Fruit fly (Drosophila melanogaster) whole organism, embryonic: ENCODE results near the gene CG13917.
A peak's percentile ranks its signal among the peaks of the same experiment; 100 is the strongest.

ENCODE experiments used
- Atf-2 ChIP-seq: fragments of 200-800 bp; sonication (Bioruptor generic); optimal IDR thresholded peaks from 2 replicates; lab custom pipeline; 2016; ENCODE audit warnings: missing biosample characterization, missing genetic modification characterization
- Awh ChIP-seq: fragments of 200-800 bp; sonication (Bioruptor generic); IDR thresholded peaks from 2 replicates; pipeline ENCODE4, ENCODE4 v1.3.6; 2022; ENCODE audit warnings: missing biosample characterization, missing genetic modification characterization
- C15 ChIP-seq: fragments of 200-800 bp; sonication (Bioruptor generic); IDR thresholded peaks from 3 replicates; pipeline ENCODE4 v1.3.6; 2022; ENCODE audit warnings: missing biosample characterization, missing genetic modification characterization
- CG10267 ChIP-seq: fragments of 200-800 bp; sonication (Bioruptor generic); optimal IDR thresholded peaks from 2 replicates; lab custom pipeline; 2018; ENCODE audit warnings: missing biosample characterization, mild to moderate bottlenecking, missing genetic modification characterization, moderate library complexity
- CG10431 ChIP-seq: fragments of 200-800 bp; sonication (Bioruptor generic); optimal IDR thresholded peaks from 3 replicates; lab custom pipeline; 2018; ENCODE audit warnings: missing biosample characterization, mild to moderate bottlenecking, missing genetic modification characterization
- CG11093 ChIP-seq: fragments of 200-800 bp; sonication (Bioruptor generic); IDR thresholded peaks from 3 replicates; pipeline ENCODE4 v1.3.6; 2022; ENCODE audit warnings: missing biosample characterization, missing genetic modification characterization
- CG11695 ChIP-seq: fragments of 200-800 bp; sonication (Bioruptor generic); IDR thresholded peaks from 3 replicates; pipeline ENCODE4 v1.3.6; 2022; ENCODE audit warnings: missing biosample characterization, missing genetic modification characterization
- CG13296 ChIP-seq: fragments of 200-800 bp; sonication (Bioruptor generic); optimal IDR thresholded peaks from 3 replicates; lab custom pipeline; 2018; ENCODE audit warnings: missing biosample characterization, mild to moderate bottlenecking, missing genetic modification characterization
- CG14014 ChIP-seq: fragments of 200-800 bp; sonication (Bioruptor generic); IDR thresholded peaks from 2 replicates; pipeline ENCODE4 v1.3.6; 2022; ENCODE audit warnings: missing biosample characterization, missing genetic modification characterization
- CG14965 ChIP-seq: fragments of 200-800 bp; sonication (Bioruptor generic); optimal IDR thresholded peaks from 2 replicates; lab custom pipeline; 2016; ENCODE audit warnings: missing biosample characterization, missing genetic modification characterization, borderline replicate concordance
- CG1603 ChIP-seq: fragments of 200-800 bp; sonication (Bioruptor generic); optimal IDR thresholded peaks from 2 replicates; lab custom pipeline; 2019; ENCODE audit warnings: missing biosample characterization, mild to moderate bottlenecking, missing genetic modification characterization, moderate library complexity
- CG1832 ChIP-seq: fragments of 200-800 bp; sonication (Bioruptor generic); optimal IDR thresholded peaks from 2 replicates; lab custom pipeline; 2017; ENCODE audit warnings: missing biosample characterization, mild to moderate bottlenecking, missing genetic modification characterization, inconsistent platforms
- CG18764 ChIP-seq: fragments of 200-800 bp; sonication (Bioruptor generic); optimal IDR thresholded peaks from 3 replicates; lab custom pipeline; 2016; ENCODE audit warnings: missing biosample characterization, missing genetic modification characterization
- CG2120 ChIP-seq: fragments of 200-800 bp; sonication (Bioruptor generic); optimal IDR thresholded peaks from 3 replicates; lab custom pipeline; 2016; ENCODE audit warnings: missing biosample characterization, missing genetic modification characterization
- CG3065 ChIP-seq: fragments of 200-800 bp; sonication (Bioruptor generic); optimal IDR thresholded peaks from 2 replicates; lab custom pipeline; 2016; ENCODE audit warnings: missing biosample characterization, missing genetic modification characterization
- CG42726 ChIP-seq: fragments of 200-800 bp; sonication (Bioruptor generic); IDR thresholded peaks from 2 replicates; pipeline ENCODE4 v1.3.6; 2022; ENCODE audit warnings: missing biosample characterization, missing genetic modification characterization; ENCODE audit not compliant: partially characterized antibody
- CG4617 ChIP-seq: fragments of 200-800 bp; sonication (Bioruptor generic); optimal IDR thresholded peaks from 3 replicates; lab custom pipeline; 2016; ENCODE audit warnings: missing biosample characterization, missing genetic modification characterization, borderline replicate concordance
- CG6654 ChIP-seq: fragments of 200-800 bp; sonication (Bioruptor generic); optimal IDR thresholded peaks from 2 replicates; lab custom pipeline; 2017; ENCODE audit warnings: missing biosample characterization, mild to moderate bottlenecking, missing genetic modification characterization
- CG7271 ChIP-seq: fragments of 200-800 bp; sonication (Bioruptor generic); optimal IDR thresholded peaks from 2 replicates; lab custom pipeline; 2018; ENCODE audit warnings: missing biosample characterization, mild to moderate bottlenecking, missing genetic modification characterization, moderate library complexity
- CG8359 ChIP-seq: fragments of 200-800 bp; sonication (Bioruptor generic); optimal IDR thresholded peaks from 2 replicates; lab custom pipeline; 2017; ENCODE audit warnings: missing biosample characterization, mild to moderate bottlenecking, missing genetic modification characterization, borderline replicate concordance
- CG8478 ChIP-seq: fragments of >200 bp; optimal IDR thresholded peaks from 2 replicates; lab custom pipeline; 2018
- CG8924 ChIP-seq: fragments of 200-800 bp; optimal IDR thresholded peaks from 3 replicates; lab custom pipeline; 2019; ENCODE audit warnings: missing biosample characterization, mild to moderate bottlenecking, missing genetic modification characterization, moderate library complexity
- CoRest ChIP-seq: fragments of 200-800 bp; sonication (Bioruptor generic); optimal IDR thresholded peaks from 3 replicates; lab custom pipeline; 2018; ENCODE audit warnings: missing biosample characterization, mild to moderate bottlenecking, missing genetic modification characterization, moderate library complexity
- Dbx ChIP-seq: fragments of 200-800 bp; sonication (Bioruptor generic); IDR thresholded peaks from 3 replicates; pipeline ENCODE4 v1.3.6; 2022; ENCODE audit warnings: missing biosample characterization, missing genetic modification characterization
- Dp ChIP-seq: fragments of 200-800 bp; sonication (Bioruptor generic); optimal IDR thresholded peaks from 2 replicates; lab custom pipeline; 2018; ENCODE audit warnings: missing biosample characterization, mild to moderate bottlenecking, missing genetic modification characterization, moderate library complexity
- Opbp ChIP-seq: fragments of 200-800 bp; sonication (Bioruptor generic); IDR thresholded peaks from 3 replicates; pipeline ENCODE4 v1.3.6; 2022; ENCODE audit warnings: missing biosample characterization, missing genetic modification characterization; ENCODE audit not compliant: partially characterized antibody
- Spps ChIP-seq: fragments of 200-800 bp; sonication (Bioruptor generic); optimal IDR thresholded peaks from 2 replicates; lab custom pipeline; 2018; ENCODE audit warnings: missing biosample characterization, mild to moderate bottlenecking, missing genetic modification characterization
- bab2 ChIP-seq: fragments of 200-800 bp; sonication (Bioruptor generic); optimal IDR thresholded peaks from 2 replicates; lab custom pipeline; 2016; ENCODE audit warnings: missing biosample characterization, missing genetic modification characterization
- cad ChIP-seq: fragments of >200 bp; optimal IDR thresholded peaks from 2 replicates; lab custom pipeline; 2017; ENCODE audit warnings: missing biosample characterization, missing genetic modification characterization
- cato ChIP-seq: fragments of 200-800 bp; sonication (Bioruptor generic); optimal IDR thresholded peaks from 2 replicates; lab custom pipeline; 2016; ENCODE audit warnings: missing biosample characterization, missing genetic modification characterization, borderline replicate concordance
- cwo ChIP-seq: fragments of 200-800 bp; sonication (Bioruptor generic); optimal IDR thresholded peaks from 3 replicates; lab custom pipeline; 2017; ENCODE audit warnings: missing biosample characterization, missing genetic modification characterization, mild to moderate bottlenecking, moderate library complexity, missing genetic modification reagents
- emc ChIP-seq: fragments of 200-800 bp; sonication (Bioruptor generic); optimal IDR thresholded peaks from 2 replicates; lab custom pipeline; 2016; ENCODE audit warnings: missing biosample characterization, missing genetic modification characterization
- fd3F ChIP-seq: fragments of 200-800 bp; sonication (Bioruptor generic); optimal IDR thresholded peaks from 2 replicates; lab custom pipeline; 2018; ENCODE audit warnings: missing biosample characterization, mild to moderate bottlenecking, missing genetic modification characterization, moderate library complexity
- fd96Cb ChIP-seq: fragments of 200-800 bp; sonication (Bioruptor generic); optimal IDR thresholded peaks from 2 replicates; lab custom pipeline; 2018; ENCODE audit warnings: missing biosample characterization, mild to moderate bottlenecking, missing genetic modification characterization, moderate library complexity
- fru ChIP-seq: fragments of >200 bp; optimal IDR thresholded peaks from 2 replicates; lab custom pipeline; 2017
- gfzf ChIP-seq: fragments of 200-800 bp; sonication (Bioruptor generic); optimal IDR thresholded peaks from 2 replicates; lab custom pipeline; 2016; ENCODE audit warnings: missing biosample characterization, mild to moderate bottlenecking, missing genetic modification characterization, moderate library complexity
- gt ChIP-seq: fragments of 200-800 bp; sonication (Bioruptor generic); IDR thresholded peaks from 2 replicates; pipeline ENCODE4 v1.3.6; 2022; ENCODE audit warnings: missing biosample characterization, missing genetic modification characterization
- insv ChIP-seq, 2 experiments: fragments of 200-800 bp; sonication (Bioruptor generic); optimal IDR thresholded peaks; 3 replicates each; lab custom pipeline; 2016 to 2018; ENCODE audit warnings: missing biosample characterization in 2 of 2, missing genetic modification characterization in 2 of 2
- nerfin-1 ChIP-seq: fragments of 200-800 bp; sonication (Bioruptor generic); optimal IDR thresholded peaks from 3 replicates; lab custom pipeline; 2019; ENCODE audit warnings: missing biosample characterization, mild to moderate bottlenecking, missing genetic modification characterization, moderate library complexity
- otp ChIP-seq: fragments of 200-800 bp; sonication (Bioruptor generic); IDR thresholded peaks from 3 replicates; pipeline ENCODE4, ENCODE4 v1.3.6; 2022; ENCODE audit warnings: missing biosample characterization, missing genetic modification characterization
- pnt ChIP-seq: fragments of 200-800 bp; sonication (Bioruptor generic); optimal IDR thresholded peaks from 3 replicates; lab custom pipeline; 2016; ENCODE audit warnings: missing biosample characterization, missing genetic modification characterization
- run ChIP-seq: fragments of 200-800 bp; sonication (Bioruptor generic); optimal IDR thresholded peaks from 3 replicates; lab custom pipeline; 2018; ENCODE audit warnings: missing biosample characterization, mild to moderate bottlenecking, missing genetic modification characterization
- sens ChIP-seq: fragments of 200-800 bp; sonication (Bioruptor generic); peaks from one replicate; lab custom pipeline; 2016; ENCODE audit warnings: missing biosample characterization, missing genetic modification characterization
- sens-2 ChIP-seq: fragments of 200-800 bp; sonication (Bioruptor generic); IDR thresholded peaks from 2 replicates; pipeline ENCODE4 v1.3.6; 2022; ENCODE audit warnings: missing biosample characterization, missing genetic modification characterization
- slou ChIP-seq: fragments of 200-800 bp; sonication (Bioruptor generic); optimal IDR thresholded peaks from 3 replicates; lab custom pipeline; 2016; ENCODE audit warnings: missing biosample characterization, missing genetic modification characterization
- sr ChIP-seq: fragments of 200-800 bp; sonication (Bioruptor generic); IDR thresholded peaks from 3 replicates; pipeline ENCODE4 v1.3.6; 2022; ENCODE audit warnings: missing biosample characterization, missing genetic modification characterization
- tap ChIP-seq: fragments of 200-800 bp; optimal IDR thresholded peaks from 3 replicates; lab custom pipeline; 2019; ENCODE audit warnings: missing biosample characterization, mild to moderate bottlenecking, missing genetic modification characterization, moderate library complexity
- wdn ChIP-seq: fragments of 200-800 bp; sonication (Bioruptor generic); IDR thresholded peaks from 2 replicates; pipeline ENCODE4 v1.3.6; 2022; ENCODE audit warnings: missing biosample characterization, missing genetic modification characterization
- zen2 ChIP-seq: fragments of 200-800 bp; sonication (Bioruptor generic); IDR thresholded peaks from 3 replicates; pipeline ENCODE4 v1.3.6; 2022; ENCODE audit warnings: missing biosample characterization, missing genetic modification characterization; ENCODE audit not compliant: partially characterized antibody

Gene CG13917

DNA sequence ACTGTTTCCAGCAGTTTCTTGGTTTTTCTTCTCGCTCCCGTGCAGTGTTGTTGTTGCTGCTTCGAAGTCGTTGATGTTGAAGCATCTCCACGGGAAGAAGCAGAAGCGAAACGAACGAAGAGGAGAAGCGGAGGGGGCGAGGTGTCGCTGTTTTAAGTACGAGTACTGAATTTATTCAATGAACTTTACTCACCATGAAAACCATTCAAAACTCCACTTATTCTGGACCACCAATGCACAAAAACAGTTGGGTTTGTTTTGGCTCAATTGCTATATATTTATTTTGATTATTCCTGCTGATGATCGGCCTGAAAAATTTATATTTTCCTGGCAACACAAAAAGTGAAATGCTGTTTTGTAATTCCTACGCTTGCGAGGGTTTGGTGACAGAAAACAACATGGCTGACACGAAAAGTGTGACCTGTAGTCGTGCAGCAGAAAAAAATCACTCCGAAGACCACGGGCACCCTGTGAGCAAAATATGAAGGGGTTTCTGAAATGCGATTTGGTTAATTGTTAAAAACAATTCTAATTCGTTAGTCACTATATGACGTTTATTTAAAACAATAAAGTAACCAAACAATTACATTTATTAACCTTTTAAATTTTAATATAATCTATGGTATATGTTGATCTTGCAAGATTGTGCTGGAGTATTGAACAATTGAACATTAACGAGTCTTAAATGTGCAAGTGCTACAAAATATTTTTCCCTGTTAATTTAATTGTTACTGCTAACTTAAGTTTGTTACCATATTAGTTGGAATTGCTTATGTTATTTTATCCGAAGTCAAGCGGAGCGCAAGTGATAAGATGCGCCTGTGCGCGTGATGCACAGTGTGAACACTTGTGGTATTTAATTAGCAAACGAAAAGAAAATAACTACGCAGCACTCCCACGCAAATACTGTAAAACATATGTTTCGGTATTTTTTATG is 8.0 kb upstream of the CG13917 start, which contains the start of gene CG7879 (continued):
- no peak for TF ChIP-seq zen2 (GFP tag; lab: Robert Waterston, UW)
- no peak for TF ChIP-seq CG11093 (GFP tag; lab: Robert Waterston, UW)
- no peak for TF ChIP-seq cad (GFP tag; lab: Kevin White, UChicago)
- no peak for TF ChIP-seq CG4617 (GFP tag; lab: Kevin White, UChicago)
- peak; percentile 16 for TF ChIP-seq slou
- no peak for TF ChIP-seq C15 (GFP tag; lab: Robert Waterston, UW)
- TF ChIP-seq CG2120, result no peak
- TF ChIP-seq cato, result no peak
- TF ChIP-seq sens (GFP tag; lab: Kevin White, UChicago), result peak; percentile 80
- TF ChIP-seq CG10267 (tag; lab: Kevin White, UChicago), result peak; percentile 2
- no peak for TF ChIP-seq CG14014 (GFP tag; lab: Robert Waterston, UW)
- TF ChIP-seq CG8924 (tag; lab: Kevin White, UChicago), result peak; percentile 47
- no peak for TF ChIP-seq CG18764
- TF ChIP-seq cwo (GFP tag; lab: Kevin White, UChicago), result no peak
- no peak for TF ChIP-seq emc (GFP tag; lab: Kevin White, UChicago)
- no peak for TF ChIP-seq Awh
- TF ChIP-seq CG3065 (GFP tag; lab: Kevin White, UChicago), result no peak
- TF ChIP-seq CG42726, result no peak
- TF ChIP-seq CG8359 (GFP tag; lab: Kevin White, UChicago), result no peak
- peak; percentile 46 for TF ChIP-seq CoRest (tag; lab: Kevin White, UChicago)
- 0 out of 3 replicates have a peak, but pooled peaks have one; percentile 17 for TF ChIP-seq Dbx (GFP tag; lab: Robert Waterston, UW)
- TF ChIP-seq fd3F (GFP tag; lab: Kevin White, UChicago), result no peak
- TF ChIP-seq fru (lab: Kevin White, UChicago), result no peak
- peak; percentile 98 for TF ChIP-seq nerfin-1 (tag; lab: Kevin White, UChicago)
- TF ChIP-seq wdn (GFP tag; lab: Robert Waterston, UW), result no peak
- TF ChIP-seq bab2 (GFP tag; lab: Kevin White, UChicago), result no peak
- no peak for TF ChIP-seq gt (GFP tag; lab: Robert Waterston, UW)
- TF ChIP-seq CG10431 (GFP tag; lab: Kevin White, UChicago), result no peak
- TF ChIP-seq fd96Cb, result peak; percentile 14
- TF ChIP-seq Dp (GFP tag; lab: Kevin White, UChicago), result no peak
- no peak for TF ChIP-seq Opbp (GFP tag; lab: Robert Waterston, UW)
- peak; percentile 84 for TF ChIP-seq gfzf (GFP tag; lab: Kevin White, UChicago)
- TF ChIP-seq pnt (GFP tag; lab: Kevin White, UChicago), result peak; percentile 14
- no peak for TF ChIP-seq CG6654 (GFP tag; lab: Kevin White, UChicago)
- TF ChIP-seq CG8478 (lab: Kevin White, UChicago), result no peak
- TF ChIP-seq Spps (tag; lab: Kevin White, UChicago), result no peak
- TF ChIP-seq sens-2 (GFP tag; lab: Robert Waterston, UW), result no peak
- 0 out of 3 replicates have a peak, but pooled peaks have one; percentile 16 for TF ChIP-seq otp (GFP tag; lab: Robert Waterston, UW)
- TF ChIP-seq CG7271 (tag; lab: Kevin White, UChicago), result no peak
- TF ChIP-seq CG14965 (GFP tag; lab: Kevin White, UChicago), result no peak
- TF ChIP-seq CG1603 (tag; lab: Kevin White, UChicago), result peak; percentile 55
- no peak for TF ChIP-seq Atf-2 (GFP tag; lab: Kevin White, UChicago)
- TF ChIP-seq CG1832 (GFP tag; lab: Kevin White, UChicago), result no peak
- peak; percentile 91 for TF ChIP-seq sr (GFP tag; lab: Robert Waterston, UW)
- no peak for TF ChIP-seq CG11695
- no peak for TF ChIP-seq run (tag; lab: Kevin White, UChicago)
- TF ChIP-seq insv (GFP tag; optimal IDR thresholded peaks at IDR 0.05; lab: Kevin White, UChicago), result no peak
- TF ChIP-seq tap, result no peak
- TF ChIP-seq CG13296 (GFP tag; lab: Kevin White, UChicago), result no peak
